Fruit fly (Drosophila melanogaster) whole organism: ENCODE data around the gene CG7231.

Experiments
- CG8478 ChIP-seq: fragments of >200 bp; optimal IDR thresholded peaks from 2 replicates; lab custom pipeline; 2018; ENCODE audit warnings: inconsistent platforms
- Dll ChIP-seq: fragments of >200 bp; optimal IDR thresholded peaks from 2 replicates; lab custom pipeline; 2017
- EcR ChIP-seq, 2 experiments: fragments of >200 bp; optimal IDR thresholded peaks; 2 replicates each; lab custom pipeline; 2017; ENCODE audit warnings: missing biosample characterization in 2 of 2, missing genetic modification characterization in 2 of 2, missing genetic modification reagents in 2 of 2
- pan ChIP-seq: fragments of >200 bp; optimal IDR thresholded peaks from 2 replicates; lab custom pipeline; 2017
- psq ChIP-seq: fragments of >200 bp; optimal IDR thresholded peaks from 2 replicates; lab custom pipeline; 2017
- usp ChIP-seq: fragments of >200 bp; optimal IDR thresholded peaks from 2 replicates; lab custom pipeline; 2017; ENCODE audit warnings: missing biosample characterization, missing genetic modification characterization, mixed read lengths

- TF ChIP-seq Dll (no peak), psq (lab: Kevin White, UChicago) (no peak), usp (GFP tag; lab: Kevin White, UChicago) (no peak), CG8478 (lab: Kevin White, UChicago) (no peak), EcR (GFP tag; optimal IDR thresholded peaks at IDR 0.05; lab: Kevin White, UChicago) (no peak), pan (lab: Kevin White, UChicago) (no peak)
Observed at dm6 chr2L:7936391-7936790, 47.4 kb upstream of the CG7231 start.
